Fruit fly (Drosophila melanogaster): ENCODE results near the gene CG32473.
A peak's percentile ranks its signal among the peaks of the same experiment; 100 is the strongest.

CG32473 gene

dm6 chr3R:13264061-13264661 lies 38.3 kb upstream of the CG32473 start, which contains the start of gene Ravus (continued):
- TF ChIP-seq Six4 (GFP tag; optimal IDR thresholded peaks at IDR 0.05) (no peak), bigmax (GFP tag; optimal IDR thresholded peaks at IDR 0.05) (no peak), amos (GFP tag; IDR thresholded peaks at IDR 0.05; ENCODE audit: partially characterized antibody) (no peak), CG9817 (tag; optimal IDR thresholded peaks at IDR 0.05) (peak; percentile 64), kay (GFP tag; optimal IDR thresholded peaks at IDR 0.05) (no peak), Xrp1 (GFP tag; IDR thresholded peaks at IDR 0.05) (0 out of 2 replicates have a peak, but pooled peaks have one; percentile 21), CG2202 (tag; optimal IDR thresholded peaks at IDR 0.05) (no peak), Hand (GFP tag; optimal IDR thresholded peaks at IDR 0.05) (no peak), dysf (GFP tag; IDR thresholded peaks at IDR 0.05) (peak; percentile 25; the same call in 1 of the 3 replicates), CG7556 (GFP tag; optimal IDR thresholded peaks at IDR 0.05) (no peak), ab (GFP tag; optimal IDR thresholded peaks at IDR 0.05) (no peak), CG10209 (GFP tag; optimal IDR thresholded peaks at IDR 0.05) (peak; percentile 55), croc (GFP tag; conservative IDR thresholded peaks at IDR 0.05) (no peak), vnd (GFP tag; IDR thresholded peaks at IDR 0.05; ENCODE audit: partially characterized antibody) (no peak), CG17802 (tag; optimal IDR thresholded peaks at IDR 0.05) (peak; percentile 4), CG30403 (GFP tag; optimal IDR thresholded peaks at IDR 0.05) (peak; percentile 64), Aef1 (GFP tag; IDR thresholded peaks at IDR 0.05) (0 out of 3 replicates have a peak, but pooled peaks have one; percentile 29), CG9215 (GFP tag; IDR thresholded peaks at IDR 0.05) (peak; percentile 55; the same call in 1 of the 2 replicates), ac (GFP tag; optimal IDR thresholded peaks at IDR 0.05) (no peak), disco-r (GFP tag; optimal IDR thresholded peaks at IDR 0.05) (no peak), CG13424 (tag; optimal IDR thresholded peaks at IDR 0.05) (peak; percentile 65), Chrac-16 (GFP tag; optimal IDR thresholded peaks at IDR 0.05) (peak; percentile 47), slou (GFP tag; optimal IDR thresholded peaks at IDR 0.05) (no peak), fru (optimal IDR thresholded peaks at IDR 0.05) (no peak), Hr78 (GFP tag; optimal IDR thresholded peaks at IDR 0.05) (no peak), cas (GFP tag; IDR thresholded peaks at IDR 0.05) (no peak), HmgD (GFP tag; optimal IDR thresholded peaks at IDR 0.05) (peak; percentile 52), CG18011 (GFP tag; optimal IDR thresholded peaks at IDR 0.05) (no peak), C15 (GFP tag; IDR thresholded peaks at IDR 0.05) (no peak), CG12744 (GFP tag; optimal IDR thresholded peaks at IDR 0.05) (peak; percentile 58), ATbp (GFP tag; optimal IDR thresholded peaks at IDR 0.05) (no peak), lola (GFP tag; optimal IDR thresholded peaks at IDR 0.05) (peak in 1 of 3 experiments; percentile 44), ind (GFP tag; optimal IDR thresholded peaks at IDR 0.05) (peak; percentile 64), Xbp1 (GFP tag; optimal IDR thresholded peaks at IDR 0.05) (peak; percentile 51), grau (tag; optimal IDR thresholded peaks at IDR 0.05) (peak; percentile 67), CG17186 (GFP tag; optimal IDR thresholded peaks at IDR 0.05) (peak; percentile 15), CG9932 (GFP tag; IDR thresholded peaks at IDR 0.05) (peak; percentile 67), NFAT (GFP tag; IDR thresholded peaks at IDR 0.05) (no peak), CG4820 (GFP tag; optimal IDR thresholded peaks at IDR 0.05) (peak; percentile 33), CG12155 (GFP tag; optimal IDR thresholded peaks at IDR 0.05) (peak; percentile 14), CG14441 (GFP tag; IDR thresholded peaks at IDR 0.05) (no peak), zen2 (GFP tag; IDR thresholded peaks at IDR 0.05; ENCODE audit: partially characterized antibody) (no peak), CG9876 (GFP tag; optimal IDR thresholded peaks at IDR 0.05) (no peak), Bdp1 (GFP tag; optimal IDR thresholded peaks at IDR 0.05) (no peak), bab2 (GFP tag; optimal IDR thresholded peaks at IDR 0.05) (peak; percentile 44), pita (GFP tag; optimal IDR thresholded peaks at IDR 0.05) (no peak), Bgb (GFP tag; IDR thresholded peaks at IDR 0.05; ENCODE audit: partially characterized antibody) (no peak), dm (GFP tag; optimal IDR thresholded peaks at IDR 0.05) (peak; percentile 45), klu (GFP tag; IDR thresholded peaks at IDR 0.05) (no peak), pho (GFP tag; optimal IDR thresholded peaks at IDR 0.05) (peak; percentile 56)
